Worm (Caenorhabditis elegans) whole organism, early embryonic: ENCODE results near the gene ifa-3.

Experiments used
- B0310.2 ChIP-seq: sonication (generic microtip); optimal IDR thresholded peaks from 2 replicates; lab custom pipeline; 2016; ENCODE audit warnings: mild to moderate bottlenecking, missing genetic modification characterization, missing compliant biosample characterization
- F13C5.2 ChIP-seq: sonication (generic microtip); optimal IDR thresholded peaks from 2 replicates; lab custom pipeline; 2017; ENCODE audit warnings: mild to moderate bottlenecking, missing genetic modification characterization, inconsistent platforms, missing compliant biosample characterization
- aly-1 ChIP-seq: sonication (generic microtip); optimal IDR thresholded peaks from 2 replicates; lab custom pipeline; 2016; ENCODE audit warnings: missing genetic modification characterization, missing compliant biosample characterization
- ama-1 ChIP-seq: fragments of 150-350 bp; optimal IDR thresholded peaks from 2 replicates; lab custom pipeline; 2014
- ceh-13 ChIP-seq: fragments of 200-800 bp; sonication (Bioruptor generic); optimal IDR thresholded peaks from 2 replicates; lab custom pipeline; 2018; ENCODE audit warnings: mild to moderate bottlenecking, missing genetic modification characterization, missing compliant biosample characterization
- ceh-36 ChIP-seq: sonication (generic microtip); optimal IDR thresholded peaks from 2 replicates; lab custom pipeline; 2016; ENCODE audit warnings: missing genetic modification characterization, inconsistent platforms, missing compliant biosample characterization
- ets-7 ChIP-seq: sonication (generic microtip); optimal IDR thresholded peaks from 2 replicates; lab custom pipeline; 2016; ENCODE audit warnings: missing genotype, missing genetic modification characterization, missing compliant biosample characterization
- flt-1 ChIP-seq: fragments of 200-800 bp; sonication (Bioruptor generic); IDR thresholded peaks from 2 replicates; pipeline ENCODE4 v1.3.6; 2022; ENCODE audit warnings: missing genetic modification characterization, missing compliant biosample characterization
- hmbx-1 ChIP-seq: sonication (generic microtip); optimal IDR thresholded peaks from 2 replicates; lab custom pipeline; 2016; ENCODE audit warnings: mild to moderate bottlenecking, missing genetic modification characterization, missing compliant biosample characterization
- hmg-4 ChIP-seq: fragments of 200-800 bp; sonication (Bioruptor generic); optimal IDR thresholded peaks from 2 replicates; lab custom pipeline; 2018; ENCODE audit warnings: mild to moderate bottlenecking, missing genetic modification characterization, missing compliant biosample characterization
- hnd-1 ChIP-seq: sonication (generic microtip); optimal IDR thresholded peaks from 2 replicates; lab custom pipeline; 2016; ENCODE audit warnings: missing genetic modification characterization, missing compliant biosample characterization
- pes-1 ChIP-seq: fragments of 200-800 bp; sonication (Bioruptor generic); IDR thresholded peaks from 2 replicates; pipeline ENCODE4 v1.3.6; 2022; ENCODE audit warnings: missing genetic modification reagents, missing genetic modification characterization, missing compliant biosample characterization
- scrt-1 ChIP-seq: fragments of 200-800 bp; sonication (Bioruptor generic); IDR thresholded peaks from 2 replicates; pipeline ENCODE4 v1.3.6; 2022; ENCODE audit warnings: missing genetic modification characterization, missing compliant biosample characterization
- sea-1 ChIP-seq: fragments of 200-800 bp; sonication (Bioruptor generic); conservative IDR thresholded peaks from 2 replicates; pipeline ENCODE4 v1.3.6; 2022; ENCODE audit warnings: missing genetic modification characterization, missing compliant biosample characterization
- tbx-11 ChIP-seq: fragments of 200-800 bp; sonication (Bioruptor generic); IDR thresholded peaks from 2 replicates; pipeline ENCODE4 v1.3.6; 2022; ENCODE audit warnings: missing genetic modification characterization, missing compliant biosample characterization
- tbx-37 ChIP-seq: fragments of 200-800 bp; sonication (Bioruptor generic); conservative IDR thresholded peaks from 2 replicates; pipeline ENCODE4 v1.3.6; 2022; ENCODE audit warnings: missing genetic modification reagents, missing genetic modification characterization, missing compliant biosample characterization
- tra-4 ChIP-seq: sonication (generic microtip); optimal IDR thresholded peaks from 2 replicates; lab custom pipeline; 2017; ENCODE audit warnings: missing genetic modification characterization, missing compliant biosample characterization

Gene ifa-3

DNA sequence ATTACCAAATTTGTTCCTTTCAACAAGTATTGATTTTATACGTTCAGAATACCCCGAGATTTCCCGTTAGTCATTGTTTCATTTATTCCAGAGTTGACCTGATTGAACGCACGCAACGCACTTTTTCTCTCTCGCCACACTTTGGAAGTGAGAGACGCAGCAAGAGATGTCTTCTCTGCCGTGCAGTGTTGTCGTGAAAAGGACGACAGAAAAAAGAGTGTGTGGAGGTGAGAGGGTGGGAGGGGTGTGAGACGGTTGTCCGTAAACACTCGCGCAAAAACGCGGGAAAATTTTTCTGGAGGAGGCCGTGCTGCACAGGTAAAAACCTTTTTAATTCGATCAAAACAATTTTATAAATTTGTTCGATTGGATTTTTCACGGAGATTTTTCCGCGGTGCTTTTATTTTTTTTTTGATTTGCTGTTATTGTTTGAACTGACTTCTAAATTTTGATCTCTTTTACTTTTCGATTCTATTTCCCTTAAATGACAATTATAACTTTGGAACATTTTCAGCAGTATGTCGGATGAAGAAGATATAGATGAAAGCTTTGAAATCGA is 5.5 kb upstream of the ifa-3 start, which contains the start of gene sdc-1:
sdc-1 (plus strand) TSS at position 509 of the 559 bp plus-strand sequence.
- peak; percentile 48 for TF ChIP-seq F13C5.2
- no peak for TF ChIP-seq ceh-13

DNA sequence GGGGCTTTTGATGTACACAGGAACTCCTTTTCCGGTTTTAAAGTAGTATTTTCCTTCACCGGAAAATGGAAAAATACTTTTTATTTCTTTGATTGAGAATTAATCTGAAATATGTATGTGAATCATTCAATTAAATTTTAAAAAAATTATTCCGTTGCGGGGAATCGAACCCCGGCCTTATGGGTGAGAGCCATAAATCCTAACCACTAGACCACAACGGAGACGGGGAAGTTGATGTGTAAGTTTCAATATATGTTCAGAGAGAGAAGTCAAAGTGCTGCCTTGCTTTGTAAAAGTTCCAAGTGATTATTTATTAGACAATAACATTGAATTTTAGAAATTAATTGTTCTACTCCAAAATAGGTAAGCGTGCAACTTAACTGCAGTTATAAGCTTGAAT is 1.3 kb upstream of the ifa-3 start:
- TF ChIP-seq hmbx-1 (tag; lab: Kevin White, UChicago) (no peak), flt-1 (GFP tag; lab: Robert Waterston, UW) (0 out of 2 replicates have a peak, but pooled peaks have one; percentile 55), sea-1 (no peak), tbx-37 (peak; percentile 38; the same call in 1 of the 2 replicates), hnd-1 (tag; lab: Kevin White, UChicago) (peak; percentile 34), aly-1 (no peak), ets-7 (no peak), ama-1 (lab: Kevin White, UChicago) (no peak), ceh-13 (no peak), tra-4 (tag; lab: Kevin White, UChicago) (no peak), tbx-11 (GFP tag; lab: Robert Waterston, UW) (peak; percentile 66; the same call in 1 of the 2 replicates), F13C5.2 (no peak), pes-1 (GFP tag; lab: Robert Waterston, UW) (peak; percentile 71)

- no peak for TF ChIP-seq F13C5.2
- no peak for TF ChIP-seq ama-1 (lab: Kevin White, UChicago)
- TF ChIP-seq hmg-4 (GFP tag; lab: Kevin White, UChicago), result no peak
- no peak for TF ChIP-seq pes-1 (GFP tag; lab: Robert Waterston, UW)
- TF ChIP-seq tbx-11 (GFP tag; lab: Robert Waterston, UW), result no peak
- TF ChIP-seq ets-7, result no peak
- no peak for TF ChIP-seq tra-4 (tag; lab: Kevin White, UChicago)
- no peak for TF ChIP-seq ceh-36
- TF ChIP-seq flt-1 (GFP tag; lab: Robert Waterston, UW), result no peak
- no peak for TF ChIP-seq hnd-1 (tag; lab: Kevin White, UChicago)
- TF ChIP-seq ceh-13, result no peak
- TF ChIP-seq sea-1, result no peak
Observed at ce11 chrX:16265636-16266384, 4.1 kb downstream of the ifa-3 start, which contains the start of gene mua-6. mua-6 (minus strand) TSS chrX:16265686.

DNA sequence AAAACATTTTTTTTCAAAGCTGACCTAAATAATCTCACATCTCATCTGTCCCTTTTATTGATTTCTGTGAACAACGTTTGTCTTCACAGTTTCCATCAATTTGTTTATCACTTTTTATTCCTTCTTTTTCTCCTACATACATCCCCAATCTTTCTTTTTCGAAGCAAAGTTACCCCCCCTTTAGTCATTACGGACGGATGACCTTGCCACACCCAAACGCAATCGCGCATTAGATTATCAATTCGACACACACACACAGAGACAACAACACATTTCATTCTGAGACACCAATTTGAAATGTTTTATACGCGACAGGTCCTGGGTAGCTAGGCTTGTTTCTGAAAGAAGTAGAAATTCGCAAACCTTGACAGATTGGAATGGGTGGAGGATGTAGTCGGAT is 6.6 kb downstream of the ifa-3 start:
- TF ChIP-seq ama-1 (lab: Kevin White, UChicago) (no peak), ceh-13 (no peak), aly-1 (no peak), flt-1 (GFP tag; lab: Robert Waterston, UW) (no peak), B0310.2 (tag; lab: Kevin White, UChicago) (no peak), scrt-1 (GFP tag; lab: Robert Waterston, UW) (no peak), F13C5.2 (no peak), ets-7 (no peak), tbx-11 (GFP tag; lab: Robert Waterston, UW) (no peak), hmg-4 (GFP tag; lab: Kevin White, UChicago) (no peak), sea-1 (no peak), hnd-1 (tag; lab: Kevin White, UChicago) (no peak), pes-1 (GFP tag; lab: Robert Waterston, UW) (no peak), hmbx-1 (tag; lab: Kevin White, UChicago) (no peak)

DNA sequence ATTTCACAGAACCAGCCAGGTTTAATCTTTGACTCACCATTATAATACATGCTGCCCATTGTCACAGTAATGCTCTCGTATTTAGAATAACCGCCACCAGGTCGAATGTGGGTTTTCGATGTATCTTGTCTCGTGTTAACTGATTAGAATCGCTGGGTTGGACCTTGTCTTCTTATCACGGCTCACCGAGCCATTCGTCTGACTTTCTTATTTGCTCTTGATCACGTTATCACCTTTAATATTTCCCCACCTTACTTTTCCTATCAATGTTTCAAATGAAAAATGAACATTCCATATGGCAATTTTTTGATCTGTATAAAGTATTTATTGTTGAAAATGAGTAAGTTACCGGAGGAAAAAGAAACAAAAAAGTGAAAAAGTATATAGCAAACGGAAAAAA is 7.9 kb downstream of the ifa-3 start, which contains the start of gene sgk-1:
sgk-1 (minus strand) TSS at position 130 of the 400 bp plus-strand sequence.
- TF ChIP-seq ceh-13 (no peak), B0310.2 (tag; lab: Kevin White, UChicago) (no peak), scrt-1 (GFP tag; lab: Robert Waterston, UW) (no peak), pes-1 (GFP tag; lab: Robert Waterston, UW) (no peak), flt-1 (GFP tag; lab: Robert Waterston, UW) (no peak), sea-1 (no peak), hnd-1 (tag; lab: Kevin White, UChicago) (no peak), ceh-36 (no peak), hmbx-1 (tag; lab: Kevin White, UChicago) (no peak)

- TF ChIP-seq B0310.2 (tag; lab: Kevin White, UChicago), result no peak
- TF ChIP-seq ama-1 (lab: Kevin White, UChicago), result no peak
- TF ChIP-seq tra-4 (tag; lab: Kevin White, UChicago), result no peak
- TF ChIP-seq aly-1, result no peak
Observed at ce11 chrX:16260077-16260476, 9.8 kb downstream of the ifa-3 start.

DNA sequence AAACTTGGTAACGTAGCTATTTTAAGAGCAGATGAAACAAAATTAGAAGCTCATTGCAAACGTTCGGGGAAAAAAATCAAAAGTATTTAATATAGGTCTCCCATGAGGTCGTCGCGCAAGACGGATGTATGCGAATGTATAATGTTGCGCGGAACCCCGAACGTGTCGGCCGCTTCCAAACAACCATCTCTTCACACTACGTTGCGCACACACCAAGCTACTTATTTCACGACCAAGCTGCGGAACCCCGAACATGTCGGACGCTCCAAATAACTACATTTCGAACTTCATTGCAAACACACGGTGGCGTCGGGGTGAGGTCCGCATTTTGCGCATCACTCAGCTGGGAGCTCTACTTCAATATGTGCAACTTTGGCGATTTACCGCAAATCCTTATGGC is 11.4 kb downstream of the ifa-3 start:
- TF ChIP-seq ets-7, result no peak
- no peak for TF ChIP-seq aly-1
- TF ChIP-seq tra-4 (tag; lab: Kevin White, UChicago), result no peak
- TF ChIP-seq B0310.2 (tag; lab: Kevin White, UChicago), result no peak
- no peak for TF ChIP-seq ceh-13
- TF ChIP-seq tbx-11 (GFP tag; lab: Robert Waterston, UW), result no peak
- no peak for TF ChIP-seq flt-1 (GFP tag; lab: Robert Waterston, UW)

DNA sequence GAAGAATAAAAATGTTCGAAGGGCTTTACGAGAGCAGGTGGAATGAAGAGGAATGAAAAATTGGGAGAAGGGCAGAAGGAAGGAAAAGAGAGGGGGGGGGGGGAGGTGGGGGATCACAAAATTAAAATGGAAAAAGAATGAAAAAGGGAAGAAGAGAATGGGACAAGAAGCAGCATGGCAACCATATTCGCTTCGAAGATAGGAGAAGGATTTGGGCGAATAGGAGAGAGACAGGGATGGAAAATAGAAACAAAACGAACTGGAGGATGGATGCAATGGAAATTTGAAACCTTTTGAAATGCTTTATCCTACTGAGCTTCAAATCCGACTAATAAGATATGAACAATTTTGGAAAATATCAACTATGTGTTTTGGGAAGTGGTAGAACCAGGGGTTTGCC is 19.2 kb downstream of the ifa-3 start, which contains the start of gene W10G6.6:
W10G6.6 (minus strand) TSS at position 101 of the 400 bp plus-strand sequence.
- TF ChIP-seq ama-1 (lab: Kevin White, UChicago) (no peak), ceh-36 (no peak), hnd-1 (tag; lab: Kevin White, UChicago) (no peak), F13C5.2 (no peak), tra-4 (tag; lab: Kevin White, UChicago) (no peak), scrt-1 (GFP tag; lab: Robert Waterston, UW) (no peak)
